Worm (Caenorhabditis elegans) whole organism, young adult: ENCODE results near the gene nep-12.

ENCODE experiments used
- B0336.3 ChIP-seq: fragments of 200-800 bp; sonication (Bioruptor generic); IDR thresholded peaks from 2 replicates; pipeline ENCODE4 v1.3.6; 2022; ENCODE audit warnings: missing genetic modification characterization, missing compliant biosample characterization
- C17E4.6 ChIP-seq: fragments of 200-800 bp; sonication (Bioruptor generic); IDR thresholded peaks from 2 replicates; pipeline ENCODE4 v1.3.6; 2022; ENCODE audit warnings: missing genetic modification reagents, missing genetic modification characterization, missing compliant biosample characterization
- F10E7.11 ChIP-seq: sonication (generic microtip); optimal IDR thresholded peaks from 2 replicates; lab custom pipeline; 2017; ENCODE audit warnings: mild to moderate bottlenecking, missing genetic modification characterization, moderate library complexity, missing compliant biosample characterization
- F22D6.2 ChIP-seq: sonication (generic microtip); optimal IDR thresholded peaks from 2 replicates; lab custom pipeline; 2016; ENCODE audit warnings: mild to moderate bottlenecking, missing genetic modification characterization, missing compliant biosample characterization
- F23B12.7 ChIP-seq: sonication (generic microtip); optimal IDR thresholded peaks from 2 replicates; lab custom pipeline; 2017; ENCODE audit warnings: missing genetic modification characterization, mild to moderate bottlenecking, missing compliant biosample characterization, antibody characterized with exemption, moderate library complexity; ENCODE audit not compliant: insufficient read depth
- F37B4.10 ChIP-seq: fragments of 200-800 bp; sonication (Bioruptor generic); IDR thresholded peaks from 2 replicates; pipeline ENCODE4 v1.3.6; 2022; ENCODE audit warnings: missing genetic modification characterization, missing compliant biosample characterization
- F39B2.1 ChIP-seq: fragments of 200-800 bp; sonication (Bioruptor generic); IDR thresholded peaks from 2 replicates; pipeline ENCODE4 v1.3.6; 2022; ENCODE audit warnings: missing genetic modification reagents, missing genetic modification characterization, missing compliant biosample characterization
- F55B11.4 ChIP-seq: sonication (generic microtip); optimal IDR thresholded peaks from 2 replicates; lab custom pipeline; 2016; ENCODE audit warnings: missing compliant biosample characterization, missing genetic modification characterization, borderline replicate concordance; ENCODE audit not compliant: insufficient read depth
- F57A8.1 ChIP-seq: fragments of 200-800 bp; sonication (Bioruptor generic); optimal IDR thresholded peaks from 2 replicates; lab custom pipeline; 2018; ENCODE audit warnings: mild to moderate bottlenecking, missing genetic modification characterization, moderate library complexity, missing compliant biosample characterization
- Y53F4B.3 ChIP-seq: fragments of 200-800 bp; sonication (Bioruptor generic); IDR thresholded peaks from 2 replicates; pipeline ENCODE4 v1.3.6; 2022; ENCODE audit warnings: missing genetic modification reagents, missing genetic modification characterization, missing compliant biosample characterization
- ZK185.1 ChIP-seq: sonication (generic microtip); optimal IDR thresholded peaks from 2 replicates; lab custom pipeline; 2016; ENCODE audit warnings: mild to moderate bottlenecking, missing genetic modification characterization, missing compliant biosample characterization; ENCODE audit not compliant: poor library complexity, severe bottlenecking
- akir-1 ChIP-seq: fragments of 200-800 bp; sonication (Bioruptor generic); optimal IDR thresholded peaks from 2 replicates; lab custom pipeline; 2018; ENCODE audit warnings: mild to moderate bottlenecking, missing genetic modification characterization, moderate library complexity, missing compliant biosample characterization
- ama-1 ChIP-seq, 3 experiments: fragments of 150-350 bp in 1 of 3; sonication (generic microtip) in 2 of 3; optimal IDR thresholded peaks; 2 replicates each; lab custom pipeline; 2014 to 2018; ENCODE audit warnings: missing biosample characterization in 2 of 3, missing genetic modification characterization in 2 of 3, missing genetic modification reagents in 2 of 3
- aptf-2 ChIP-seq: fragments of 200-800 bp; sonication (Bioruptor generic); conservative IDR thresholded peaks from 2 replicates; pipeline ENCODE4 v1.3.6; 2022; ENCODE audit warnings: missing genetic modification reagents, missing genetic modification characterization, missing compliant biosample characterization
- atf-7 ChIP-seq: sonication (generic microtip); optimal IDR thresholded peaks from 2 replicates; lab custom pipeline; 2017; ENCODE audit warnings: mild to moderate bottlenecking, missing genetic modification characterization, missing compliant biosample characterization
- attf-3 ChIP-seq: fragments of 200-800 bp; sonication (Bioruptor generic); conservative IDR thresholded peaks from 2 replicates; pipeline ENCODE4 v1.3.6; 2022; ENCODE audit warnings: missing genetic modification reagents, missing genetic modification characterization, missing compliant biosample characterization
- attf-5 ChIP-seq: fragments of 200-800 bp; sonication (Bioruptor generic); optimal IDR thresholded peaks from 2 replicates; lab custom pipeline; 2018; ENCODE audit warnings: mild to moderate bottlenecking, missing genetic modification characterization, missing compliant biosample characterization
- bed-1 ChIP-seq: fragments of 200-800 bp; sonication (Bioruptor generic); IDR thresholded peaks from 2 replicates; pipeline ENCODE4 v1.3.6; 2022; ENCODE audit warnings: missing genetic modification reagents, missing genetic modification characterization, missing compliant biosample characterization
- cebp-1 ChIP-seq, 2 experiments: fragments of 200-800 bp in 1 of 2; sonication (Bioruptor generic) in 1 of 2; sonication (generic microtip) in 1 of 2; IDR thresholded peaks in 1 of 2; optimal IDR thresholded peaks in 1 of 2; 2 replicates each; pipeline versions ENCODE4 v1.3.6 to Lab custom; 2017 to 2022; ENCODE audit warnings: missing compliant biosample characterization in 2 of 2, missing genetic modification characterization in 2 of 2, mild to moderate bottlenecking in 1 of 2, missing genetic modification reagents in 1 of 2, moderate library complexity in 1 of 2
- cebp-2 ChIP-seq: fragments of 200-800 bp; sonication (Bioruptor generic); IDR thresholded peaks from 2 replicates; pipeline ENCODE4 v1.3.6; 2022; ENCODE audit warnings: missing genetic modification characterization, missing compliant biosample characterization
- ceh-27 ChIP-seq: fragments of 200-800 bp; sonication (Bioruptor generic); optimal IDR thresholded peaks from 2 replicates; lab custom pipeline; 2018; ENCODE audit warnings: mild to moderate bottlenecking, missing genetic modification characterization, moderate library complexity, missing compliant biosample characterization
- ceh-91 ChIP-seq: fragments of 200-800 bp; sonication (Bioruptor generic); IDR thresholded peaks from 2 replicates; pipeline ENCODE4 v1.3.6; 2022; ENCODE audit warnings: missing genetic modification reagents, missing genetic modification characterization, missing compliant biosample characterization
- chd-7 ChIP-seq: sonication (generic microtip); optimal IDR thresholded peaks from 2 replicates; lab custom pipeline; 2016; ENCODE audit warnings: mild to moderate bottlenecking, missing genetic modification characterization, moderate library complexity, missing compliant biosample characterization
- dox-1 ChIP-seq: fragments of 200-800 bp; sonication (Bioruptor generic); IDR thresholded peaks from 2 replicates; pipeline ENCODE4 v1.3.6; 2022; ENCODE audit warnings: missing genetic modification reagents, missing genetic modification characterization, missing compliant biosample characterization
- dpff-1 ChIP-seq: sonication (generic microtip); optimal IDR thresholded peaks from 2 replicates; lab custom pipeline; 2017; ENCODE audit warnings: mild to moderate bottlenecking, missing genetic modification characterization, missing compliant biosample characterization
- efl-1 ChIP-seq: fragments of 150-350 bp; optimal IDR thresholded peaks from 2 replicates; lab custom pipeline; 2014; ENCODE audit warnings: missing biosample characterization, missing genetic modification reagents, missing genetic modification characterization
- egrh-3 ChIP-seq: fragments of 200-800 bp; sonication (Bioruptor generic); IDR thresholded peaks from 2 replicates; pipeline ENCODE4 v1.3.6; 2022; ENCODE audit warnings: missing genetic modification reagents, missing genetic modification characterization, missing compliant biosample characterization
- hlh-12 ChIP-seq: sonication (generic microtip); optimal IDR thresholded peaks from 2 replicates; lab custom pipeline; 2016; ENCODE audit warnings: missing genetic modification characterization, missing compliant biosample characterization
- hsf-1 ChIP-seq: fragments of 200-800 bp; sonication (Bioruptor generic); IDR thresholded peaks from 2 replicates; pipeline ENCODE4 v1.3.6; 2022; ENCODE audit warnings: missing genetic modification reagents, missing genetic modification characterization, missing compliant biosample characterization
- let-526 ChIP-seq: fragments of 200-800 bp; sonication (Bioruptor generic); IDR thresholded peaks from 2 replicates; pipeline ENCODE4 v1.3.6; 2022; ENCODE audit warnings: missing genetic modification reagents, missing genetic modification characterization, missing compliant biosample characterization
- lin-35 ChIP-seq, 3 experiments: fragments of 150-350 bp in 2 of 3; sonication (generic microtip) in 1 of 3; optimal IDR thresholded peaks; 2 replicates each; lab custom pipeline; 2014 to 2018; ENCODE audit warnings: missing biosample characterization in 3 of 3, missing genetic modification characterization in 3 of 3, missing genetic modification reagents in 3 of 3
- lin-54 ChIP-seq: fragments of 200-800 bp; sonication (Bioruptor generic); optimal IDR thresholded peaks from 2 replicates; lab custom pipeline; 2018; ENCODE audit warnings: mild to moderate bottlenecking, missing genetic modification characterization, missing compliant biosample characterization
- lir-1 ChIP-seq: fragments of 200-800 bp; sonication (Bioruptor generic); conservative IDR thresholded peaks from 2 replicates; pipeline ENCODE4 v1.3.6; 2022; ENCODE audit warnings: missing genetic modification reagents, missing genetic modification characterization, missing compliant biosample characterization
- madf-6 ChIP-seq: fragments of 200-800 bp; sonication (Bioruptor generic); IDR thresholded peaks from 2 replicates; pipeline ENCODE4 v1.3.6; 2022; ENCODE audit warnings: missing genetic modification reagents, missing genetic modification characterization, missing compliant biosample characterization
- madf-8 ChIP-seq: fragments of 200-800 bp; sonication (Bioruptor generic); conservative IDR thresholded peaks from 2 replicates; pipeline ENCODE4 v1.3.6; 2022; ENCODE audit warnings: missing genetic modification reagents, missing genetic modification characterization, missing compliant biosample characterization
- mxl-1 ChIP-seq: sonication (generic microtip); optimal IDR thresholded peaks from 2 replicates; lab custom pipeline; 2016; ENCODE audit warnings: missing genetic modification characterization, missing compliant biosample characterization
- nhr-120 ChIP-seq: fragments of 200-800 bp; sonication (Bioruptor generic); IDR thresholded peaks from 2 replicates; pipeline ENCODE4 v1.3.6; 2022; ENCODE audit warnings: missing genetic modification characterization, missing compliant biosample characterization
- nhr-90 ChIP-seq: sonication (generic microtip); optimal IDR thresholded peaks from 2 replicates; lab custom pipeline; 2016; ENCODE audit warnings: missing genotype, mild to moderate bottlenecking, missing genetic modification characterization, missing compliant biosample characterization
- pbrm-1 ChIP-seq: fragments of 200-800 bp; sonication (Bioruptor generic); IDR thresholded peaks from 2 replicates; pipeline ENCODE4 v1.3.6; 2022; ENCODE audit warnings: missing genetic modification reagents, missing genetic modification characterization, missing compliant biosample characterization
- pha-4 ChIP-seq: fragments of 150-350 bp; sonication (generic microtip); optimal IDR thresholded peaks from 2 replicates; lab custom pipeline; 2014; ENCODE audit warnings: missing biosample characterization, missing genetic modification reagents, missing genetic modification characterization
- repo-1 ChIP-seq: sonication (generic microtip); optimal IDR thresholded peaks from 2 replicates; lab custom pipeline; 2017; ENCODE audit warnings: mild to moderate bottlenecking, missing genetic modification characterization, missing compliant biosample characterization
- snpc-3.4 ChIP-seq: sonication (generic microtip); optimal IDR thresholded peaks from 2 replicates; lab custom pipeline; 2017; ENCODE audit warnings: missing genetic modification characterization, mild to moderate bottlenecking, missing compliant biosample characterization, antibody characterized with exemption, moderate library complexity, missing genotype, missing genetic modification reagents
- sptf-2 ChIP-seq: fragments of 200-800 bp; sonication (Bioruptor generic); optimal IDR thresholded peaks from 2 replicates; lab custom pipeline; 2018; ENCODE audit warnings: mild to moderate bottlenecking, missing genetic modification characterization, missing compliant biosample characterization
- ztf-18 ChIP-seq: sonication (generic microtip); optimal IDR thresholded peaks from 2 replicates; lab custom pipeline; 2016; ENCODE audit warnings: missing genotype, mild to moderate bottlenecking, missing genetic modification characterization, missing compliant biosample characterization
- ztf-22 ChIP-seq: fragments of 200-800 bp; sonication (Bioruptor generic); optimal IDR thresholded peaks from 2 replicates; lab custom pipeline; 2018; ENCODE audit warnings: mild to moderate bottlenecking, missing genetic modification characterization, moderate library complexity, missing compliant biosample characterization
- ztf-6 ChIP-seq: fragments of 200-800 bp; sonication (Bioruptor generic); IDR thresholded peaks from 2 replicates; pipeline ENCODE4 v1.3.6; 2022; ENCODE audit warnings: missing genetic modification reagents, missing genetic modification characterization, missing compliant biosample characterization

nep-12 gene

ce11 chrII:4791272-4791671 lies 6.9 kb upstream of the nep-12 start, which contains the start of gene F26G1.1 (continued):
- TF ChIP-seq hlh-12 (tag; lab: Kevin White, UChicago) (no peak), F22D6.2 (peak; percentile 51), C17E4.6 (GFP tag; lab: Robert Waterston, UW) (no peak), pbrm-1 (GFP tag; lab: Robert Waterston, UW) (no peak), dpff-1 (tag; lab: Kevin White, UChicago) (no peak), bed-1 (no peak), F39B2.1 (GFP tag; lab: Robert Waterston, UW) (no peak), F23B12.7 (peak; percentile 2), F37B4.10 (GFP tag; lab: Robert Waterston, UW) (no peak), ZK185.1 (peak; percentile 84), cebp-2 (no peak), chd-7 (no peak), repo-1 (tag; lab: Kevin White, UChicago) (no peak), nhr-120 (GFP tag; lab: Robert Waterston, UW) (no peak), lin-54 (GFP tag; lab: Kevin White, UChicago) (peak; percentile 82), pha-4 (tag; lab: Kevin White, UChicago) (no peak), dox-1 (GFP tag; lab: Robert Waterston, UW) (peak; percentile 54; the same call in 1 of the 2 replicates), ztf-22 (no peak), F55B11.4 (tag; lab: Kevin White, UChicago) (no peak), attf-5 (GFP tag; lab: Kevin White, UChicago) (peak; percentile 5), efl-1 (peak; percentile 59), lir-1 (GFP tag; lab: Robert Waterston, UW) (peak; percentile 57; the same call in 1 of the 2 replicates), aptf-2 (GFP tag; lab: Robert Waterston, UW) (0 out of 2 replicates have a peak, but pooled peaks have one; percentile 57), mxl-1 (tag; lab: Kevin White, UChicago) (no peak), lin-35 (GFP tag; optimal IDR thresholded peaks at IDR 0.05; lab: Kevin White, UChicago) (peak in 1 of 3 experiments; percentile 86), akir-1 (no peak)
- TF ChIP-seq, all 124 proteins: peak for 38

- TF ChIP-seq F55B11.4 (tag; lab: Kevin White, UChicago), result no peak
- TF ChIP-seq hsf-1 (GFP tag; lab: Robert Waterston, UW), result no peak
- TF ChIP-seq ztf-18, result no peak
- no peak for TF ChIP-seq B0336.3
- peak; percentile 85 for TF ChIP-seq attf-3 (GFP tag; lab: Robert Waterston, UW)
- no peak for TF ChIP-seq Y53F4B.3 (GFP tag; lab: Robert Waterston, UW)
- TF ChIP-seq let-526 (GFP tag; lab: Robert Waterston, UW), result no peak
Measured at ce11 chrII:4790687-4791086, 6.4 kb upstream of the nep-12 start.

ce11 chrII:4789835-4790343 lies 5.6 kb upstream of the nep-12 start, which contains the start of gene F26G1.15:
TSS of gene F26G1.15 (plus strand) at chrII:4790293.
- TF ChIP-seq F57A8.1 (GFP tag; lab: Kevin White, UChicago), result no peak
- no peak for TF ChIP-seq cebp-1 (GFP tag; IDR thresholded peaks at IDR 0.05; lab: Robert Waterston, UW)
- no peak for TF ChIP-seq cebp-1 (tag; optimal IDR thresholded peaks at IDR 0.05; lab: Kevin White, UChicago)
- TF ChIP-seq egrh-3 (GFP tag; lab: Robert Waterston, UW), result no peak
- TF ChIP-seq ceh-91 (GFP tag; lab: Robert Waterston, UW), result no peak
- TF ChIP-seq snpc-3.4 (tag; lab: Kevin White, UChicago), result no peak
- no peak for TF ChIP-seq atf-7 (tag; lab: Kevin White, UChicago)
- TF ChIP-seq sptf-2, result no peak
- TF ChIP-seq ama-1 (optimal IDR thresholded peaks at IDR 0.05; lab: Kevin White, UChicago), result no peak
- TF ChIP-seq ama-1 (GFP tag; optimal IDR thresholded peaks at IDR 0.05; lab: Kevin White, UChicago), result no peak
- TF ChIP-seq madf-6, result no peak
- no peak for TF ChIP-seq F37B4.10 (GFP tag; lab: Robert Waterston, UW)
- TF ChIP-seq repo-1 (tag; lab: Kevin White, UChicago), result no peak
- no peak for TF ChIP-seq ceh-27 (GFP tag; lab: Kevin White, UChicago)
- no peak for TF ChIP-seq mxl-1 (tag; lab: Kevin White, UChicago)
- TF ChIP-seq ztf-6 (GFP tag; lab: Robert Waterston, UW), result no peak
- TF ChIP-seq nhr-90 (tag; lab: Kevin White, UChicago), result no peak
- TF ChIP-seq madf-8, result no peak
- no peak for TF ChIP-seq F10E7.11
